Worm (Caenorhabditis elegans): ENCODE data around the gene Y73B6BL.14.

Y73B6BL.14 gene

ce11 chrIV:6323654-6324224 lies 19.0 kb downstream of the Y73B6BL.14 start, which contains the start of gene sqd-1 (continued):
- TF ChIP-seq hlh-12 (tag; optimal IDR thresholded peaks at IDR 0.05) (no peak), K11D2.4 (GFP tag; IDR thresholded peaks at IDR 0.05) (peak; percentile 93), zim-3 (tag; optimal IDR thresholded peaks at IDR 0.05) (peak; percentile 89), F57A8.1 (GFP tag; optimal IDR thresholded peaks at IDR 0.05) (no peak), attf-6 (GFP tag; IDR thresholded peaks at IDR 0.05) (peak; percentile 79; the same call in 1 of the 2 replicates), F22D6.2 (tag; optimal IDR thresholded peaks at IDR 0.05) (peak; percentile 81), let-607 (tag; optimal IDR thresholded peaks at IDR 0.05) (peak; percentile 84 to 93), F33H1.4 (GFP tag; IDR thresholded peaks at IDR 0.05) (peak; percentile 100), lsl-1 (GFP tag; optimal IDR thresholded peaks at IDR 0.05) (peak; percentile 82), aptf-3 (GFP tag; IDR thresholded peaks at IDR 0.05) (0 out of 2 replicates have a peak, but pooled peaks have one; percentile 36), ztf-18 (tag; optimal IDR thresholded peaks at IDR 0.05) (peak; percentile 48), cebp-1 (GFP tag; IDR thresholded peaks at IDR 0.05) (peak; percentile 73), cebp-1 (tag; optimal IDR thresholded peaks at IDR 0.05) (peak; percentile 90), Y53G8AR.9 (GFP tag; conservative IDR thresholded peaks at IDR 0.05) (peak; percentile 96), ceh-58 (GFP tag; IDR thresholded peaks at IDR 0.05) (no peak), tbx-9 (tag; optimal IDR thresholded peaks at IDR 0.05; ENCODE audit: borderline replicate concordance) (no peak), dox-1 (GFP tag; IDR thresholded peaks at IDR 0.05) (peak; percentile 96), madf-8 (GFP tag; conservative IDR thresholded peaks at IDR 0.05) (peak; percentile 59), bed-2 (GFP tag; IDR thresholded peaks at IDR 0.05) (0 out of 2 replicates have a peak, but pooled peaks have one; percentile 36), ztf-3 (GFP tag; optimal IDR thresholded peaks at IDR 0.05) (no peak), mes-4 (tag; optimal IDR thresholded peaks at IDR 0.05) (no peak), zfh-2 (GFP tag; conservative IDR thresholded peaks at IDR 0.05) (peak; percentile 90), F52B5.7 (tag; optimal IDR thresholded peaks at IDR 0.05) (peak; percentile 88), B0019.2 (GFP tag; conservative IDR thresholded peaks at IDR 0.05) (peak; percentile 57; the same call in 1 of the 2 replicates), rec-8 (tag; optimal IDR thresholded peaks at IDR 0.05) (peak in 1 of 2 experiments; percentile 7), F39B2.1 (GFP tag; IDR thresholded peaks at IDR 0.05) (no peak), lir-1 (GFP tag; conservative IDR thresholded peaks at IDR 0.05) (peak; percentile 91), C17E4.6 (GFP tag; IDR thresholded peaks at IDR 0.05) (peak; percentile 92), sea-2 (GFP tag; IDR thresholded peaks at IDR 0.05) (peak; percentile 81; the same call in 1 of the 2 replicates), let-526 (GFP tag; IDR thresholded peaks at IDR 0.05) (peak; percentile 89), pbrm-1 (GFP tag; IDR thresholded peaks at IDR 0.05) (peak; percentile 96), nhr-179 (tag; optimal IDR thresholded peaks at IDR 0.05) (no peak), ccch-3 (GFP tag; optimal IDR thresholded peaks at IDR 0.05) (no peak), B0035.1 (tag; optimal IDR thresholded peaks at IDR 0.05) (peak; percentile 30), hrde-1 (tag; optimal IDR thresholded peaks at IDR 0.05; ENCODE audit: borderline replicate concordance) (peak; percentile 88), fkh-3 (tag; optimal IDR thresholded peaks at IDR 0.05) (no peak), pha-4 (tag; optimal IDR thresholded peaks at IDR 0.05) (peak; percentile 47), die-1 (tag; optimal IDR thresholded peaks at IDR 0.05) (peak; percentile 55), K12H6.12 (tag; optimal IDR thresholded peaks at IDR 0.05) (peak; percentile 91), madf-6 (GFP tag; IDR thresholded peaks at IDR 0.05) (peak; percentile 86), nhr-120 (GFP tag; IDR thresholded peaks at IDR 0.05) (no peak), Y56A3A.18 (GFP tag; IDR thresholded peaks at IDR 0.05) (peak; percentile 91), egrh-3 (GFP tag; IDR thresholded peaks at IDR 0.05) (peak; percentile 57; the same call in 1 of the 2 replicates), F37B4.10 (GFP tag; IDR thresholded peaks at IDR 0.05) (0 out of 2 replicates have a peak, but pooled peaks have one; percentile 71), B0336.3 (GFP tag; IDR thresholded peaks at IDR 0.05) (peak; percentile 93), ama-1 (optimal IDR thresholded peaks at IDR 0.05) (no peak), ama-1 (GFP tag; optimal IDR thresholded peaks at IDR 0.05) (no peak), egl-18 (GFP tag; IDR thresholded peaks at IDR 0.05) (peak; percentile 72; the same call in 1 of the 2 replicates)
